Fruit fly (Drosophila melanogaster) whole organism, embryonic: ENCODE measurements around the gene drpr.

Experiments
- CG10321 ChIP-seq: fragments of 200-800 bp; sonication (Bioruptor generic); IDR thresholded peaks from 2 replicates; pipeline ENCODE4 v1.3.6; 2022; ENCODE audit warnings: missing biosample characterization, missing genetic modification characterization
- CG10543 ChIP-seq: fragments of 200-800 bp; sonication (Bioruptor generic); optimal IDR thresholded peaks from 3 replicates; lab custom pipeline; 2017; ENCODE audit warnings: missing biosample characterization, mild to moderate bottlenecking, missing genetic modification characterization, moderate library complexity
- CG11723 ChIP-seq: fragments of 200-800 bp; sonication (Bioruptor generic); optimal IDR thresholded peaks from 2 replicates; lab custom pipeline; 2017; ENCODE audit warnings: missing biosample characterization, mild to moderate bottlenecking, missing genetic modification characterization
- CG12104 ChIP-seq: fragments of 200-800 bp; sonication (Bioruptor generic); optimal IDR thresholded peaks from 3 replicates; lab custom pipeline; 2016; ENCODE audit warnings: missing biosample characterization, missing genetic modification characterization
- CG12236 ChIP-seq: fragments of 200-800 bp; sonication (Bioruptor generic); optimal IDR thresholded peaks from 2 replicates; lab custom pipeline; 2016; ENCODE audit warnings: missing biosample characterization, missing genetic modification characterization
- CG12391 ChIP-seq: fragments of 200-800 bp; sonication (Bioruptor generic); optimal IDR thresholded peaks from 3 replicates; lab custom pipeline; 2018; ENCODE audit warnings: missing biosample characterization, mild to moderate bottlenecking, missing genetic modification characterization, moderate library complexity
- CG15011 ChIP-seq: fragments of 200-800 bp; sonication (Bioruptor generic); optimal IDR thresholded peaks from 3 replicates; lab custom pipeline; 2018; ENCODE audit warnings: missing biosample characterization, mild to moderate bottlenecking, missing genetic modification characterization
- CG1792 ChIP-seq: fragments of 200-800 bp; sonication (Bioruptor generic); optimal IDR thresholded peaks from 2 replicates; lab custom pipeline; 2016; ENCODE audit warnings: missing biosample characterization, missing genetic modification characterization
- CG18262 ChIP-seq: fragments of 200-800 bp; optimal IDR thresholded peaks from 3 replicates; lab custom pipeline; 2019; ENCODE audit warnings: missing biosample characterization, mild to moderate bottlenecking, missing genetic modification characterization, moderate library complexity
- CG2202 ChIP-seq: fragments of 200-800 bp; sonication (Bioruptor generic); optimal IDR thresholded peaks from 2 replicates; lab custom pipeline; 2018; ENCODE audit warnings: missing biosample characterization, mild to moderate bottlenecking, missing genetic modification characterization
- CG3065 ChIP-seq: fragments of 200-800 bp; sonication (Bioruptor generic); optimal IDR thresholded peaks from 2 replicates; lab custom pipeline; 2016; ENCODE audit warnings: missing biosample characterization, missing genetic modification characterization
- CG31224 ChIP-seq: fragments of 200-800 bp; sonication (Bioruptor generic); IDR thresholded peaks from 2 replicates; pipeline ENCODE4 v1.3.6; 2022; ENCODE audit warnings: missing biosample characterization, missing genetic modification characterization
- CG33557 ChIP-seq: fragments of 200-800 bp; sonication (Bioruptor generic); optimal IDR thresholded peaks from 2 replicates; lab custom pipeline; 2019; ENCODE audit warnings: missing biosample characterization, mild to moderate bottlenecking, missing genetic modification characterization, moderate library complexity
- CG7928 ChIP-seq: fragments of 200-800 bp; sonication (Bioruptor generic); optimal IDR thresholded peaks from 2 replicates; lab custom pipeline; 2017; ENCODE audit warnings: missing biosample characterization, mild to moderate bottlenecking, missing genetic modification characterization
- CG9215 ChIP-seq: fragments of 200-800 bp; sonication (Bioruptor generic); IDR thresholded peaks from 2 replicates; pipeline ENCODE4 v1.3.6; 2022; ENCODE audit warnings: missing biosample characterization, missing genetic modification characterization
- CG9437 ChIP-seq: fragments of 200-800 bp; sonication (Bioruptor generic); optimal IDR thresholded peaks from 2 replicates; lab custom pipeline; 2018; ENCODE audit warnings: missing biosample characterization, mild to moderate bottlenecking, missing genetic modification characterization
- CoRest ChIP-seq: fragments of 200-800 bp; sonication (Bioruptor generic); optimal IDR thresholded peaks from 3 replicates; lab custom pipeline; 2018; ENCODE audit warnings: missing biosample characterization, mild to moderate bottlenecking, missing genetic modification characterization, moderate library complexity
- D19A ChIP-seq: fragments of 200-800 bp; optimal IDR thresholded peaks from 3 replicates; lab custom pipeline; 2019; ENCODE audit warnings: missing biosample characterization, mild to moderate bottlenecking, missing genetic modification characterization, moderate library complexity
- Dp ChIP-seq: fragments of 200-800 bp; sonication (Bioruptor generic); optimal IDR thresholded peaks from 2 replicates; lab custom pipeline; 2018; ENCODE audit warnings: missing biosample characterization, mild to moderate bottlenecking, missing genetic modification characterization, moderate library complexity
- Hmr ChIP-seq: fragments of 200-800 bp; sonication (Bioruptor generic); optimal IDR thresholded peaks from 3 replicates; lab custom pipeline; 2017; ENCODE audit warnings: mild to moderate bottlenecking, missing biosample characterization, missing genetic modification reagents, missing genetic modification characterization
- Hmx ChIP-seq: fragments of 200-800 bp; sonication (Bioruptor generic); optimal IDR thresholded peaks from 2 replicates; lab custom pipeline; 2016; ENCODE audit warnings: missing biosample characterization, missing genetic modification characterization
- Nf-YA ChIP-seq: fragments of 200-800 bp; sonication (Bioruptor generic); IDR thresholded peaks from 2 replicates; pipeline ENCODE4 v1.3.6; 2022; ENCODE audit warnings: missing biosample characterization, missing genetic modification characterization
- Nf-YC ChIP-seq: fragments of 200-800 bp; optimal IDR thresholded peaks from 3 replicates; lab custom pipeline; 2019; ENCODE audit warnings: missing biosample characterization, mild to moderate bottlenecking, missing genetic modification characterization, moderate library complexity
- Pdp1 ChIP-seq, 2 experiments: fragments of 200-800 bp; sonication (Bioruptor generic); optimal IDR thresholded peaks; 3 replicates each; lab custom pipeline; 2016; ENCODE audit warnings: missing biosample characterization in 2 of 2, missing genetic modification characterization in 2 of 2, mild to moderate bottlenecking in 1 of 2, moderate library complexity in 1 of 2
- Side ChIP-seq: fragments of 200-800 bp; sonication (Bioruptor generic); optimal IDR thresholded peaks from 2 replicates; lab custom pipeline; 2016; ENCODE audit warnings: missing biosample characterization, missing genetic modification characterization
- Usf ChIP-seq: fragments of 200-800 bp; sonication (Bioruptor generic); optimal IDR thresholded peaks from 2 replicates; lab custom pipeline; 2017; ENCODE audit warnings: missing genotype, missing biosample characterization, missing genetic modification characterization
- abd-A ChIP-seq: fragments of 200-800 bp; sonication (Bioruptor generic); optimal IDR thresholded peaks from 3 replicates; lab custom pipeline; 2019; ENCODE audit warnings: missing biosample characterization, mild to moderate bottlenecking, missing genetic modification characterization, moderate library complexity
- al ChIP-seq: fragments of 200-800 bp; sonication (Bioruptor generic); IDR thresholded peaks from 2 replicates; pipeline ENCODE4 v1.3.6; 2022; ENCODE audit warnings: missing biosample characterization, missing genetic modification characterization
- ara ChIP-seq: fragments of 200-800 bp; sonication (Bioruptor generic); IDR thresholded peaks from 2 replicates; pipeline ENCODE4 v1.3.6; 2022; ENCODE audit warnings: missing biosample characterization, missing genetic modification characterization
- ci ChIP-seq: fragments of 200-800 bp; sonication (Bioruptor generic); IDR thresholded peaks from 3 replicates; pipeline ENCODE4 v1.3.6; 2022; ENCODE audit warnings: missing biosample characterization, missing genetic modification characterization
- crp ChIP-seq, 2 experiments: fragments of 200-800 bp; sonication (Bioruptor generic); optimal IDR thresholded peaks; 2 replicates in 1 of 2; 3 replicates in 1 of 2; lab custom pipeline; 2017; ENCODE audit warnings: missing biosample characterization in 2 of 2, missing genetic modification characterization in 2 of 2, mild to moderate bottlenecking in 1 of 2, moderate library complexity in 1 of 2
- dati ChIP-seq: fragments of 200-800 bp; sonication (Bioruptor generic); IDR thresholded peaks from 2 replicates; pipeline ENCODE4 v1.3.6; 2022; ENCODE audit warnings: missing biosample characterization, missing genetic modification characterization
- dm ChIP-seq: fragments of 200-800 bp; sonication (Bioruptor generic); optimal IDR thresholded peaks from 3 replicates; lab custom pipeline; 2016; ENCODE audit warnings: missing biosample characterization, missing genetic modification characterization
- gfzf ChIP-seq: fragments of 200-800 bp; sonication (Bioruptor generic); optimal IDR thresholded peaks from 2 replicates; lab custom pipeline; 2016; ENCODE audit warnings: missing biosample characterization, mild to moderate bottlenecking, missing genetic modification characterization, moderate library complexity
- ham ChIP-seq: fragments of 200-800 bp; sonication (Bioruptor generic); IDR thresholded peaks from 2 replicates; pipeline ENCODE4 v1.3.6; 2022; ENCODE audit warnings: missing biosample characterization, missing genetic modification characterization
- klu ChIP-seq: fragments of 200-800 bp; sonication (Bioruptor generic); IDR thresholded peaks from 2 replicates; pipeline ENCODE4 v1.3.6; 2022; ENCODE audit warnings: missing biosample characterization, missing genetic modification characterization
- lab ChIP-seq: fragments of 200-800 bp; sonication (Bioruptor generic); optimal IDR thresholded peaks from 3 replicates; lab custom pipeline; 2017; ENCODE audit warnings: missing biosample characterization, missing genetic modification characterization, mild to moderate bottlenecking, moderate library complexity, missing genetic modification reagents
- lbe ChIP-seq: fragments of 200-800 bp; sonication (Bioruptor generic); optimal IDR thresholded peaks from 2 replicates; lab custom pipeline; 2016; ENCODE audit warnings: missing biosample characterization, mild to moderate bottlenecking, missing genetic modification characterization
- lov ChIP-seq, 2 experiments: fragments of 200-800 bp in 1 of 2; fragments of >200 bp in 1 of 2; sonication (Bioruptor generic) in 1 of 2; IDR thresholded peaks in 1 of 2; optimal IDR thresholded peaks in 1 of 2; 2 replicates in 1 of 2; 3 replicates in 1 of 2; pipeline versions ENCODE4 v1.3.6 to Lab custom; 2017 to 2022; ENCODE audit warnings: missing biosample characterization in 1 of 2, missing genetic modification characterization in 1 of 2
- row ChIP-seq: fragments of 200-800 bp; sonication (Bioruptor generic); IDR thresholded peaks from 3 replicates; pipeline ENCODE4 v1.3.6; 2022; ENCODE audit warnings: missing biosample characterization, missing genetic modification characterization
- sens ChIP-seq: fragments of 200-800 bp; sonication (Bioruptor generic); peaks from one replicate; lab custom pipeline; 2016; ENCODE audit warnings: missing biosample characterization, missing genetic modification characterization
- sens-2 ChIP-seq: fragments of 200-800 bp; sonication (Bioruptor generic); IDR thresholded peaks from 2 replicates; pipeline ENCODE4 v1.3.6; 2022; ENCODE audit warnings: missing biosample characterization, missing genetic modification characterization
- slbo ChIP-seq: fragments of 200-800 bp; sonication (Bioruptor generic); IDR thresholded peaks from 2 replicates; pipeline ENCODE4 v1.3.6; 2022; ENCODE audit warnings: missing biosample characterization, missing genetic modification characterization
- sna ChIP-seq: fragments of 200-800 bp; sonication (Bioruptor generic); IDR thresholded peaks from 2 replicates; pipeline ENCODE4 v1.3.6; 2022; ENCODE audit warnings: missing biosample characterization, missing genetic modification characterization; ENCODE audit not compliant: partially characterized antibody
- so ChIP-seq: fragments of 200-800 bp; sonication (Bioruptor generic); IDR thresholded peaks from 3 replicates; pipeline ENCODE4 v1.3.6; 2022; ENCODE audit warnings: missing biosample characterization, missing genetic modification characterization
- tup ChIP-seq: fragments of 200-800 bp; sonication (Bioruptor generic); optimal IDR thresholded peaks from 2 replicates; lab custom pipeline; 2016; ENCODE audit warnings: missing biosample characterization, mild to moderate bottlenecking, missing genetic modification characterization, moderate library complexity
- wor ChIP-seq: fragments of 200-800 bp; sonication (Bioruptor generic); IDR thresholded peaks from 2 replicates; pipeline ENCODE4 v1.3.6; 2022; ENCODE audit warnings: missing biosample characterization, missing genetic modification characterization
- zf30C ChIP-seq: fragments of 200-800 bp; sonication (Bioruptor generic); optimal IDR thresholded peaks from 3 replicates; lab custom pipeline; 2018; ENCODE audit warnings: missing biosample characterization, mild to moderate bottlenecking, missing genetic modification characterization

drpr gene

dm6 chr3L:1774713-1775648 lies 44.1 kb upstream of the drpr start, which contains the start of the genes CG13933 and PolD2 (continued):
- TF ChIP-seq CG10321 (GFP tag; lab: Robert Waterston, UW) = peak; percentile 85
- TF ChIP-seq CG15011 (GFP tag; lab: Kevin White, UChicago) = no peak
- peak; percentile 92 for TF ChIP-seq lab (GFP tag; lab: Kevin White, UChicago)
- peak; percentile 99 for TF ChIP-seq so (GFP tag; lab: Robert Waterston, UW)
- TF ChIP-seq ci (GFP tag; lab: Robert Waterston, UW) = peak; percentile 99
- peak; percentile 92 for TF ChIP-seq CG9215
- TF ChIP-seq Hmr (GFP tag; lab: Kevin White, UChicago) = peak; percentile 96
- TF ChIP-seq CG12236 (GFP tag; lab: Kevin White, UChicago) = peak; percentile 34
- TF ChIP-seq CG31224 (GFP tag; lab: Robert Waterston, UW) = peak; percentile 91
- TF ChIP-seq CG12104 (GFP tag; lab: Kevin White, UChicago) = peak; percentile 92
- TF ChIP-seq D19A = no peak
- TF ChIP-seq dm (GFP tag; lab: Kevin White, UChicago) = peak; percentile 58
- peak; percentile 74 for TF ChIP-seq Side (GFP tag; lab: Kevin White, UChicago)
- TF ChIP-seq CG11723 = no peak
- TF ChIP-seq Hmx = no peak
- no peak for TF ChIP-seq zf30C
- peak; percentile 78 to 83 for TF ChIP-seq Pdp1 (GFP tag; optimal IDR thresholded peaks at IDR 0.05; lab: Kevin White, UChicago)
- TF ChIP-seq tup = peak; percentile 90
- TF ChIP-seq dati (GFP tag; lab: Robert Waterston, UW) = peak; percentile 89
- peak; percentile 60 for TF ChIP-seq CG7928 (GFP tag; lab: Kevin White, UChicago)
- peak; percentile 94 for TF ChIP-seq Usf (GFP tag; lab: Kevin White, UChicago)
- TF ChIP-seq wor (GFP tag; lab: Robert Waterston, UW) = peak; percentile 98
- TF ChIP-seq ham (GFP tag; lab: Robert Waterston, UW) = peak; percentile 89
- no peak for TF ChIP-seq Nf-YC (tag; lab: Kevin White, UChicago)
- TF ChIP-seq CG9437 = peak; percentile 94
- TF ChIP-seq lbe (GFP tag; lab: Kevin White, UChicago) = no peak
- TF ChIP-seq al (GFP tag; lab: Robert Waterston, UW) = peak; percentile 94
- no peak for TF ChIP-seq CG3065 (GFP tag; lab: Kevin White, UChicago)
- no peak for TF ChIP-seq gfzf
- no peak for TF ChIP-seq abd-A
- no peak for TF ChIP-seq lov (optimal IDR thresholded peaks at IDR 0.05; lab: Kevin White, UChicago)
- peak; percentile 98 for TF ChIP-seq lov (GFP tag; IDR thresholded peaks at IDR 0.05; lab: Robert Waterston, UW)
- peak; percentile 95 for TF ChIP-seq CG18262 (tag; lab: Kevin White, UChicago)
- peak; percentile 98 for TF ChIP-seq CG33557 (GFP tag; lab: Kevin White, UChicago)
- TF ChIP-seq klu (GFP tag; lab: Robert Waterston, UW) = peak; percentile 61; the same call in 1 of the 2 replicates
- TF ChIP-seq sna = peak; percentile 80
- peak; percentile 99 for TF ChIP-seq sens-2 (GFP tag; lab: Robert Waterston, UW)
- peak; percentile 97 for TF ChIP-seq ara (GFP tag; lab: Robert Waterston, UW)
- peak; percentile 92 for TF ChIP-seq Nf-YA (GFP tag; lab: Robert Waterston, UW)
- TF ChIP-seq CoRest (tag; lab: Kevin White, UChicago) = peak; percentile 99
- peak; percentile 96 for TF ChIP-seq CG2202
- peak; percentile 99 for TF ChIP-seq slbo (GFP tag; lab: Robert Waterston, UW)
- TF ChIP-seq CG12391 (tag; lab: Kevin White, UChicago) = peak; percentile 98
- peak; percentile 90 for TF ChIP-seq CG10543 (GFP tag; lab: Kevin White, UChicago)
- TF ChIP-seq crp (GFP tag; optimal IDR thresholded peaks at IDR 0.05; lab: Kevin White, UChicago) = peak; percentile 25 to 74
- peak; percentile 68 for TF ChIP-seq Dp
- TF ChIP-seq CG1792 (GFP tag; lab: Kevin White, UChicago) = no peak
- TF ChIP-seq sens (GFP tag; lab: Kevin White, UChicago) = peak; percentile 94
- TF ChIP-seq row (GFP tag; lab: Robert Waterston, UW) = peak; percentile 100
